Worm (Caenorhabditis elegans): Measurements from ENCODE around the gene T24H10.5.
A peak's percentile ranks its signal among the peaks of the same experiment; 100 is the strongest.

Gene T24H10.5

DNA sequence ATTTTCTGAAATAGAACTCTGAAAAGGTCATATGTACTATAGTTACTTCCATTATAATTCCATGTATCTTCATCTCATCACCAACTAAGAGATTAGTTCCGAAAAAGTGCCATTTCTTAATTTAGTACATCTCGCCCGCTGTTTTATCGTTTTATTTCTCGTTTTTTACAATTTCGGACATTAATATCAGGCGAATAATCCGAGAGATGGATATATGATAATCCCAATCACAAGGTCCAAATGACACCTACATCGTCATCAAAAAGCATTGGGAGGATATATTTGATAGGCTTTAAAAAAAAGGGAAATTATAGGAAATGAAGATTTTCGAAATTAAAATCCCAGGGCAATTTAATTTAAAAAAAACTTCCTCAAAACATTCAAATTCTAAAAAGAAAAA, 19.4 kb downstream of the T24H10.5 start:
- TF ChIP-seq lsy-2 (tag; optimal IDR thresholded peaks at IDR 0.05): no peak
- TF ChIP-seq sptf-1 (tag; optimal IDR thresholded peaks at IDR 0.05): no peak

DNA sequence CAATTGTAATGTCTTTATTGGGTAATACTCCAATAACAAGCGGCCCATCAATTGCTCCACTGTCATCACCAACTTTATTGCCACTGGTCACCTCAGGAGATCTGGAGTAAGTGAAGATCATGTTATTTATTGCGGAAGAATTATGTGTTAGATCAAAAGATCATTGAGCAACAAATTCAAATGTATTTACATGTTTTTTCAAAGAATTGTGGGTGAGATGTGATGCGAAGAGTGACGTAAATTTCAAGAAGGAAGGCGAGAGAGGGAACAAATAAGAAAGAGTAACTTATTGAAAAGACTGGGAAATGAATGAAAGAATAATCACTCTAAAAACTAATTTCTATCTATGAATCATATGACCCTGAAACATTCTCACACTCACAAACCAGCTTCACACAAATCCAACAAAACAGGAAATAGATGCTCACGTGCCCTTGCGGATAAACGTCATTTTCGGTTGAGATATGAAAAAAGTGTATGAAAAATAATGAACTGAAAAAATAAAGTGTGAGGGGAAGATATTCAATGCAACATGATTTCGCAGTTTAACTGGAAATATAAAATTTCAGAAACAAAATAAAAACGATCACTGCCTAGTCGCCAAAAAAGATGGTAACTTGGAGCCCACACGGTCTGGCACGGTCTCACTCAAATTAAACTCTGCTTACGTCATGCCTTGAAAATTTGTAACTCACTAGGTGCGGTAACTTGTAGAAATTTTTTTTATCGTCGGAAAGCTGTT, 20.1 kb downstream of the T24H10.5 start:
- TF ChIP-seq snpc-4 (tag; optimal IDR thresholded peaks at IDR 0.05): no peak
- TF ChIP-seq sptf-1 (tag; optimal IDR thresholded peaks at IDR 0.05): no peak
- TF ChIP-seq elt-1 (tag; optimal IDR thresholded peaks at IDR 0.05; ENCODE audit: borderline replicate concordance, insufficient read depth): no peak
- no peak for TF ChIP-seq ceh-39 (tag; optimal IDR thresholded peaks at IDR 0.05)
- TF ChIP-seq ham-2 (GFP tag; optimal IDR thresholded peaks at IDR 0.05): no peak
- no peak for TF ChIP-seq nhr-2 (tag; optimal IDR thresholded peaks at IDR 0.05)
- TF ChIP-seq elt-3 (tag; optimal IDR thresholded peaks at IDR 0.05): no peak
- no peak for TF ChIP-seq zip-8 (tag; optimal IDR thresholded peaks at IDR 0.05)

- TF ChIP-seq ces-1 (GFP tag; optimal IDR thresholded peaks at IDR 0.05): no peak
- no peak for TF ChIP-seq unc-120 (tag; optimal IDR thresholded peaks at IDR 0.05; ENCODE audit: poor library complexity, severe bottlenecking)
- no peak for TF ChIP-seq nhr-12 (tag; optimal IDR thresholded peaks at IDR 0.05)
- no peak for TF ChIP-seq lin-13 (tag; optimal IDR thresholded peaks at IDR 0.05)
- TF ChIP-seq pha-4 (tag; optimal IDR thresholded peaks at IDR 0.05): no peak
- no peak for TF ChIP-seq mab-5 (tag; optimal IDR thresholded peaks at IDR 0.05)
- TF ChIP-seq ztf-11 (tag; optimal IDR thresholded peaks at IDR 0.05): no peak
- no peak for TF ChIP-seq elt-3 (tag; optimal IDR thresholded peaks at IDR 0.05)
- TF ChIP-seq flh-1 (GFP tag; optimal IDR thresholded peaks at IDR 0.05): no peak
- TF ChIP-seq elt-1 (tag; optimal IDR thresholded peaks at IDR 0.05; ENCODE audit: borderline replicate concordance, insufficient read depth): no peak
These were observed 23.5 kb downstream of the T24H10.5 start for ce11 chrII:9124353-9124752.

DNA sequence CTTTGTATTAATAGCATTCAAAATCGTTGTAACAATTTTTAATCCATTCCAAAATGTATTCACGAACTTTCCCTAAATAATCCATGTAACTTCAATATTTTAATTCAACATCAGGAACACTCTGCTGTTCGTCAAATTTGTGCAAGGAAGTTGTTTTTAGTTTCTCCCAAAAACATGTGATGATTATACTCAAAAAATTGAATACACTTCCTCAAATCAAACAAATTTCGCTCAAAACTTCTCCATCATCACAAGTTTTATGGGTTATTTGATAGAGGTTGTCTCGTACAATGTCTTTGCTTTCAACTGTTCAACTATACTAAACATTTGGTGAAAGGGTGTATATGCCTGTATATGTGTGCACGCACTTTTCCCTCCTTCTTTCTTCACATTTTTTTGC, 24.1 kb downstream of the T24H10.5 start:
- no peak for TF ChIP-seq tbx-8 (GFP tag; optimal IDR thresholded peaks at IDR 0.05)
- TF ChIP-seq ceh-43 (GFP tag; optimal IDR thresholded peaks at IDR 0.05): no peak
- no peak for TF ChIP-seq nhr-76 (tag; optimal IDR thresholded peaks at IDR 0.05)
- no peak for TF ChIP-seq elt-1 (tag; optimal IDR thresholded peaks at IDR 0.05; ENCODE audit: borderline replicate concordance, insufficient read depth)
- no peak for TF ChIP-seq blmp-1 (tag; optimal IDR thresholded peaks at IDR 0.05)
- no peak for TF ChIP-seq lsy-2 (tag; optimal IDR thresholded peaks at IDR 0.05)
- no peak for TF ChIP-seq ztf-11 (tag; optimal IDR thresholded peaks at IDR 0.05)
- TF ChIP-seq pha-4 (tag; optimal IDR thresholded peaks at IDR 0.05): no peak
- no peak for TF ChIP-seq ham-2 (GFP tag; optimal IDR thresholded peaks at IDR 0.05)
- no peak for TF ChIP-seq drap-1 (GFP tag; optimal IDR thresholded peaks at IDR 0.05)
- TF ChIP-seq ceh-39 (tag; optimal IDR thresholded peaks at IDR 0.05): no peak
- TF ChIP-seq unc-62 (GFP tag; optimal IDR thresholded peaks at IDR 0.05): no peak
- TF ChIP-seq snpc-4 (tag; optimal IDR thresholded peaks at IDR 0.05): no peak
- no peak for TF ChIP-seq sem-2 (GFP tag; optimal IDR thresholded peaks at IDR 0.05)
- no peak for TF ChIP-seq mep-1 (tag; optimal IDR thresholded peaks at IDR 0.05)

DNA sequence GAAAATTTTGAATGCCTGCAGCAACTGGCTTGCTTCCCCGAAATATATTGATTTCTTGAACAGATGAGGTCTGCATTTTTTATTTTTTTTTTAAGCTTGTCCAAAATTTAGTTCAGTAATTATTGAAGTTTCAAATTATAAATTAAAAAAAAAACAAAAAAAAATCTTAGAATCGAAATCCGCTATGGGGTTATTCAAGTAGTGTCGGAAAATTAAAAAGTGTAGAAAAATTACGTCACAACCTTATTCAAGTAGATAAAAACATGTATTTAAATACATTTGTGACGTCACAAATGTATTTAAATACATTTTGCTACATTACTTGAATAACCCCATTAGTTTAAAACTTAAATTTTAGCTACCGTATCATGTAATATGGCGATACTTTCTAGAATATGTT, 24.7 kb downstream of the T24H10.5 start:
- TF ChIP-seq zip-8 (tag; optimal IDR thresholded peaks at IDR 0.05): peak; percentile 95

- TF ChIP-seq ham-2 (GFP tag; optimal IDR thresholded peaks at IDR 0.05): no peak
- no peak for TF ChIP-seq unc-62 (GFP tag; optimal IDR thresholded peaks at IDR 0.05)
- no peak for TF ChIP-seq lsy-2 (tag; optimal IDR thresholded peaks at IDR 0.05)
- no peak for TF ChIP-seq nhr-76 (tag; optimal IDR thresholded peaks at IDR 0.05)
- TF ChIP-seq ztf-11 (tag; optimal IDR thresholded peaks at IDR 0.05): no peak
- no peak for TF ChIP-seq unc-39 (tag; optimal IDR thresholded peaks at IDR 0.05)
- TF ChIP-seq elt-3 (tag; optimal IDR thresholded peaks at IDR 0.05): no peak
These were observed 26.1 kb downstream of the T24H10.5 start for ce11 chrII:9126965-9127364.

- TF ChIP-seq mls-2 (tag; optimal IDR thresholded peaks at IDR 0.05): no peak
- no peak for TF ChIP-seq lin-13 (tag; optimal IDR thresholded peaks at IDR 0.05)
- TF ChIP-seq ces-1 (GFP tag; optimal IDR thresholded peaks at IDR 0.05): no peak
- no peak for TF ChIP-seq zip-8 (tag; optimal IDR thresholded peaks at IDR 0.05)
- no peak for TF ChIP-seq drap-1 (GFP tag; optimal IDR thresholded peaks at IDR 0.05)
- no peak for TF ChIP-seq ceh-39 (tag; optimal IDR thresholded peaks at IDR 0.05)
- no peak for TF ChIP-seq ham-2 (GFP tag; optimal IDR thresholded peaks at IDR 0.05)
- TF ChIP-seq unc-120 (tag; optimal IDR thresholded peaks at IDR 0.05; ENCODE audit: poor library complexity, severe bottlenecking): no peak
- TF ChIP-seq tbx-8 (GFP tag; optimal IDR thresholded peaks at IDR 0.05): no peak
- TF ChIP-seq pha-4 (tag; optimal IDR thresholded peaks at IDR 0.05): no peak
- no peak for TF ChIP-seq elt-1 (tag; optimal IDR thresholded peaks at IDR 0.05; ENCODE audit: borderline replicate concordance, insufficient read depth)
- no peak for TF ChIP-seq nhr-76 (tag; optimal IDR thresholded peaks at IDR 0.05)
- TF ChIP-seq flh-1 (GFP tag; optimal IDR thresholded peaks at IDR 0.05): no peak
- no peak for TF ChIP-seq unc-39 (tag; optimal IDR thresholded peaks at IDR 0.05)
- no peak for TF ChIP-seq ztf-11 (tag; optimal IDR thresholded peaks at IDR 0.05)
These were observed 26.5 kb downstream of the T24H10.5 start for ce11 chrII:9127379-9127778.
